Fruit fly (Drosophila melanogaster) S2 (cell line): ENCODE measurements around the gene CG15743.

Experiments used
- CG8478 ChIP-seq: fragments of >200 bp; optimal IDR thresholded peaks from 2 replicates; lab custom pipeline; 2018
- CTCF ChIP-seq, 2 experiments: fragments of >200 bp; optimal IDR thresholded peaks; 2 replicates each; lab custom pipeline; 2018

dm6 chrX:13319376-13319883 lies 33.9 kb downstream of the CG15743 start:
- TF ChIP-seq CTCF (optimal IDR thresholded peaks at IDR 0.05; lab: Kevin White, UChicago) (no peak), CG8478 (lab: Kevin White, UChicago) (no peak)
